Fruit fly (Drosophila melanogaster) whole organism, embryonic: ENCODE measurements around the gene CG8100.
A peak's percentile ranks its signal among the peaks of the same experiment; 100 is the strongest.

Source experiments
- CG10274 ChIP-seq: fragments of 200-800 bp; sonication (Bioruptor generic); optimal IDR thresholded peaks from 3 replicates; lab custom pipeline; 2017; ENCODE audit warnings: missing biosample characterization, mild to moderate bottlenecking, missing genetic modification characterization
- CG10321 ChIP-seq: fragments of 200-800 bp; sonication (Bioruptor generic); IDR thresholded peaks from 2 replicates; pipeline ENCODE4 v1.3.6; 2022; ENCODE audit warnings: missing biosample characterization, missing genetic modification characterization
- CG11560 ChIP-seq: fragments of 200-800 bp; sonication (Bioruptor generic); IDR thresholded peaks from 3 replicates; pipeline ENCODE4 v1.3.6; 2022; ENCODE audit warnings: missing biosample characterization, missing genetic modification characterization
- CG14667 ChIP-seq: fragments of 200-800 bp; sonication (Bioruptor generic); IDR thresholded peaks from 2 replicates; pipeline ENCODE4 v1.3.6; 2022; ENCODE audit warnings: missing biosample characterization, missing genetic modification characterization
- CG15696 ChIP-seq: fragments of 200-800 bp; sonication (Bioruptor generic); optimal IDR thresholded peaks from 2 replicates; lab custom pipeline; 2019; ENCODE audit warnings: missing biosample characterization, mild to moderate bottlenecking, missing genetic modification characterization, moderate library complexity
- CG16779 ChIP-seq: fragments of 200-800 bp; sonication (Bioruptor generic); IDR thresholded peaks from 2 replicates; pipeline ENCODE4 v1.3.6; 2022; ENCODE audit warnings: missing biosample characterization, missing genetic modification characterization
- CG17385 ChIP-seq: fragments of 200-800 bp; sonication (Bioruptor generic); optimal IDR thresholded peaks from 3 replicates; lab custom pipeline; 2018; ENCODE audit warnings: missing biosample characterization, mild to moderate bottlenecking, missing genetic modification characterization
- CG17829 ChIP-seq: fragments of 200-800 bp; optimal IDR thresholded peaks from 2 replicates; lab custom pipeline; 2019; ENCODE audit warnings: missing biosample characterization, mild to moderate bottlenecking, missing genetic modification characterization, moderate library complexity
- CG2120 ChIP-seq: fragments of 200-800 bp; sonication (Bioruptor generic); optimal IDR thresholded peaks from 3 replicates; lab custom pipeline; 2016; ENCODE audit warnings: missing biosample characterization, missing genetic modification characterization
- CG34224 ChIP-seq: fragments of 200-800 bp; sonication (Bioruptor generic); IDR thresholded peaks from 3 replicates; pipeline ENCODE4 v1.3.6; 2022; ENCODE audit warnings: missing biosample characterization, missing genetic modification characterization; ENCODE audit not compliant: partially characterized antibody
- CG3838 ChIP-seq: fragments of 200-800 bp; sonication (Bioruptor generic); optimal IDR thresholded peaks from 3 replicates; lab custom pipeline; 2016; ENCODE audit warnings: missing biosample characterization, missing genetic modification characterization
- CG4360 ChIP-seq: fragments of 200-800 bp; sonication (Bioruptor generic); IDR thresholded peaks from 2 replicates; pipeline ENCODE4 v1.3.6; 2022; ENCODE audit warnings: missing biosample characterization, missing genetic modification characterization
- CG4424 ChIP-seq: fragments of 200-800 bp; sonication (Bioruptor generic); optimal IDR thresholded peaks from 3 replicates; lab custom pipeline; 2016; ENCODE audit warnings: missing biosample characterization, missing genetic modification characterization
- CG5953 ChIP-seq: fragments of 200-800 bp; sonication (Bioruptor generic); IDR thresholded peaks from 2 replicates; pipeline ENCODE4 v1.3.6; 2022; ENCODE audit warnings: missing biosample characterization, missing genetic modification characterization
- CG7357 ChIP-seq: fragments of 200-800 bp; sonication (Bioruptor generic); IDR thresholded peaks from 3 replicates; pipeline ENCODE4 v1.3.6; 2022; ENCODE audit warnings: missing biosample characterization, missing genetic modification characterization
- CG8089 ChIP-seq: fragments of 200-800 bp; sonication (Bioruptor generic); optimal IDR thresholded peaks from 3 replicates; lab custom pipeline; 2016; ENCODE audit warnings: missing biosample characterization, missing genetic modification characterization
- CG8359 ChIP-seq: fragments of 200-800 bp; sonication (Bioruptor generic); optimal IDR thresholded peaks from 2 replicates; lab custom pipeline; 2017; ENCODE audit warnings: missing biosample characterization, mild to moderate bottlenecking, missing genetic modification characterization, borderline replicate concordance
- CG8924 ChIP-seq: fragments of 200-800 bp; optimal IDR thresholded peaks from 3 replicates; lab custom pipeline; 2019; ENCODE audit warnings: missing biosample characterization, mild to moderate bottlenecking, missing genetic modification characterization, moderate library complexity
- CHES-1-like ChIP-seq: fragments of 200-800 bp; sonication (Bioruptor generic); optimal IDR thresholded peaks from 2 replicates; lab custom pipeline; 2016; ENCODE audit warnings: missing biosample characterization, missing genetic modification characterization
- CoRest ChIP-seq: fragments of 200-800 bp; sonication (Bioruptor generic); optimal IDR thresholded peaks from 3 replicates; lab custom pipeline; 2018; ENCODE audit warnings: missing biosample characterization, mild to moderate bottlenecking, missing genetic modification characterization, moderate library complexity
- Dad ChIP-seq: fragments of 200-800 bp; sonication (Bioruptor generic); optimal IDR thresholded peaks from 3 replicates; lab custom pipeline; 2016; ENCODE audit warnings: missing biosample characterization, missing genetic modification characterization
- Dbx ChIP-seq: fragments of 200-800 bp; sonication (Bioruptor generic); IDR thresholded peaks from 3 replicates; pipeline ENCODE4 v1.3.6; 2022; ENCODE audit warnings: missing biosample characterization, missing genetic modification characterization
- Dp ChIP-seq: fragments of 200-800 bp; sonication (Bioruptor generic); optimal IDR thresholded peaks from 2 replicates; lab custom pipeline; 2018; ENCODE audit warnings: missing biosample characterization, mild to moderate bottlenecking, missing genetic modification characterization, moderate library complexity
- Gsc ChIP-seq: fragments of 200-800 bp; sonication (Bioruptor generic); IDR thresholded peaks from 2 replicates; pipeline ENCODE4 v1.3.6; 2022; ENCODE audit warnings: missing biosample characterization, missing genetic modification characterization
- Hmx ChIP-seq: fragments of 200-800 bp; sonication (Bioruptor generic); optimal IDR thresholded peaks from 2 replicates; lab custom pipeline; 2016; ENCODE audit warnings: missing biosample characterization, missing genetic modification characterization
- Hr51 ChIP-seq, 2 experiments: fragments of 200-800 bp; sonication (Bioruptor generic); optimal IDR thresholded peaks; 2 replicates in 1 of 2; 3 replicates in 1 of 2; lab custom pipeline; 2016 to 2018; ENCODE audit warnings: missing biosample characterization in 2 of 2, missing genetic modification characterization in 2 of 2, mild to moderate bottlenecking in 1 of 2, moderate library complexity in 1 of 2
- Mad ChIP-seq: fragments of 200-800 bp; sonication (Bioruptor generic); optimal IDR thresholded peaks from 2 replicates; lab custom pipeline; 2016; ENCODE audit warnings: missing biosample characterization, missing genetic modification characterization
- Med ChIP-seq: fragments of 200-800 bp; sonication (Bioruptor generic); peaks from one replicate; lab custom pipeline; 2016; ENCODE audit warnings: missing biosample characterization, missing genetic modification characterization, mild to moderate bottlenecking, inconsistent platforms, moderate library complexity
- Mrtf ChIP-seq: fragments of 200-800 bp; sonication (Bioruptor generic); IDR thresholded peaks from 3 replicates; pipeline ENCODE4 v1.3.6; 2022; ENCODE audit warnings: missing biosample characterization, missing genetic modification characterization
- Rx ChIP-seq: fragments of 200-800 bp; sonication (Bioruptor generic); IDR thresholded peaks from 2 replicates; pipeline ENCODE4 v1.3.6; 2022; ENCODE audit warnings: missing biosample characterization, missing genetic modification characterization
- az2 ChIP-seq: fragments of 200-800 bp; sonication (Bioruptor generic); optimal IDR thresholded peaks from 3 replicates; lab custom pipeline; 2016; ENCODE audit warnings: missing biosample characterization, missing genetic modification characterization
- caup ChIP-seq: fragments of 200-800 bp; sonication (Bioruptor generic); optimal IDR thresholded peaks from 3 replicates; lab custom pipeline; 2017; ENCODE audit warnings: missing biosample characterization, mild to moderate bottlenecking, missing genetic modification characterization, moderate library complexity; ENCODE audit not compliant: severe bottlenecking
- chinmo ChIP-seq: fragments of 200-800 bp; sonication (Bioruptor generic); IDR thresholded peaks from 4 replicates; pipeline ENCODE4 v1.3.6; 2022; ENCODE audit warnings: missing biosample characterization, missing genetic modification characterization; ENCODE audit not compliant: partially characterized antibody
- crp ChIP-seq, 2 experiments: fragments of 200-800 bp; sonication (Bioruptor generic); optimal IDR thresholded peaks; 2 replicates in 1 of 2; 3 replicates in 1 of 2; lab custom pipeline; 2017; ENCODE audit warnings: missing biosample characterization in 2 of 2, missing genetic modification characterization in 2 of 2, mild to moderate bottlenecking in 1 of 2, moderate library complexity in 1 of 2
- dmrt99B ChIP-seq: fragments of 200-800 bp; sonication (Bioruptor generic); optimal IDR thresholded peaks from 2 replicates; lab custom pipeline; 2018; ENCODE audit warnings: missing biosample characterization, mild to moderate bottlenecking, missing genetic modification characterization, moderate library complexity
- fd64A ChIP-seq: fragments of 200-800 bp; sonication (Bioruptor generic); optimal IDR thresholded peaks from 3 replicates; lab custom pipeline; 2018; ENCODE audit warnings: missing biosample characterization, mild to moderate bottlenecking, missing genetic modification characterization
- ftz-f1 ChIP-seq: fragments of 200-800 bp; sonication (Bioruptor generic); optimal IDR thresholded peaks from 2 replicates; lab custom pipeline; 2016; ENCODE audit warnings: missing biosample characterization, missing genetic modification characterization
- hb ChIP-seq: fragments of 200-800 bp; sonication (Bioruptor generic); IDR thresholded peaks from 3 replicates; pipeline ENCODE4 v1.3.6; 2022; ENCODE audit warnings: missing biosample characterization, missing genetic modification characterization; ENCODE audit not compliant: partially characterized antibody
- her ChIP-seq: fragments of 200-800 bp; sonication (Bioruptor generic); optimal IDR thresholded peaks from 2 replicates; lab custom pipeline; 2016; ENCODE audit warnings: missing biosample characterization, missing genetic modification characterization
- insv ChIP-seq, 2 experiments: fragments of 200-800 bp; sonication (Bioruptor generic); optimal IDR thresholded peaks; 3 replicates each; lab custom pipeline; 2016 to 2018; ENCODE audit warnings: missing biosample characterization in 2 of 2, missing genetic modification characterization in 2 of 2
- inv ChIP-seq: fragments of 200-800 bp; sonication (Bioruptor generic); IDR thresholded peaks from 2 replicates; pipeline ENCODE4 v1.3.6; 2022; ENCODE audit warnings: missing biosample characterization, missing genetic modification characterization; ENCODE audit not compliant: partially characterized antibody
- jumu ChIP-seq: fragments of 200-800 bp; sonication (Bioruptor generic); optimal IDR thresholded peaks from 3 replicates; lab custom pipeline; 2016; ENCODE audit warnings: missing biosample characterization, missing genetic modification characterization
- knrl ChIP-seq: fragments of 200-800 bp; sonication (Bioruptor generic); IDR thresholded peaks from 3 replicates; pipeline ENCODE4 v1.3.6; 2022; ENCODE audit warnings: missing biosample characterization, missing genetic modification characterization; ENCODE audit not compliant: partially characterized antibody
- nau ChIP-seq: fragments of 200-800 bp; sonication (Bioruptor generic); optimal IDR thresholded peaks from 3 replicates; lab custom pipeline; 2017; ENCODE audit warnings: missing biosample characterization, mild to moderate bottlenecking, missing genetic modification characterization, missing genetic modification reagents
- nom ChIP-seq: fragments of 200-800 bp; sonication (Bioruptor generic); optimal IDR thresholded peaks from 2 replicates; lab custom pipeline; 2017; ENCODE audit warnings: missing biosample characterization, missing genetic modification characterization, mild to moderate bottlenecking, moderate library complexity, missing genetic modification reagents
- ranshi ChIP-seq: fragments of 200-800 bp; sonication (Bioruptor generic); IDR thresholded peaks from 2 replicates; pipeline ENCODE4 v1.3.6; 2022; ENCODE audit warnings: missing biosample characterization, missing genetic modification characterization
- sens ChIP-seq: fragments of 200-800 bp; sonication (Bioruptor generic); peaks from one replicate; lab custom pipeline; 2016; ENCODE audit warnings: missing biosample characterization, missing genetic modification characterization
- stwl ChIP-seq: fragments of 200-800 bp; sonication (Bioruptor generic); optimal IDR thresholded peaks from 3 replicates; lab custom pipeline; 2018; ENCODE audit warnings: missing biosample characterization, mild to moderate bottlenecking, missing genetic modification characterization, moderate library complexity
- ttk ChIP-seq: fragments of 200-800 bp; sonication (Bioruptor generic); IDR thresholded peaks from 2 replicates; pipeline ENCODE4 v2.1.2; 2022; ENCODE audit warnings: missing biosample characterization, missing genetic modification characterization
- tup ChIP-seq: fragments of 200-800 bp; sonication (Bioruptor generic); optimal IDR thresholded peaks from 2 replicates; lab custom pipeline; 2016; ENCODE audit warnings: missing biosample characterization, mild to moderate bottlenecking, missing genetic modification characterization, moderate library complexity
- vnd ChIP-seq: fragments of 200-800 bp; sonication (Bioruptor generic); IDR thresholded peaks from 3 replicates; pipeline ENCODE4 v1.3.6; 2022; ENCODE audit warnings: missing biosample characterization, missing genetic modification characterization; ENCODE audit not compliant: partially characterized antibody

CG8100 gene

DNA sequence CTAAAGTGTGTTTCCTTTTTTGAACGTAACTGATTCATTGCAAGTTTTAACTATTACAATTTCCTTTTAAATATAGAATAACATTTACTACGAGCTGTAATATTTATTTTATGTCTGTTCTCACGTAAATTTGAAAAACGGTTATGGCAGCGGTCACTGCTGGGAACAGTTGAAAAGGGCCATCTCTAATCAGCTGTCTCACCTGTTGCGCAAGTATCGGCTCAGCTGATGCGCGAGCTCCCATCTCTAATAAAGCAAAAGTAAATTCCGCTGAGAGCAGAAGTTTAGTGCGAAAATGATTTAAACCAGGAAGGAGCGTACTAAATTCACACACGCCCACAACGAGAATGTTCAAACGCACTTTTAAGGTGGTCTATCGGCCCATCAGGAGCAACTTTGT is 11.8 kb upstream of the CG8100 start, which contains the start of gene Pex1 (continued):
- TF ChIP-seq CG16779 (GFP tag; lab: Robert Waterston, UW) (no peak), Dp (GFP tag; lab: Kevin White, UChicago) (peak; percentile 61), CG4360 (GFP tag; lab: Robert Waterston, UW) (no peak), CG7357 (GFP tag; lab: Robert Waterston, UW) (no peak), CoRest (tag; lab: Kevin White, UChicago) (no peak), hb (GFP tag; lab: Robert Waterston, UW) (no peak; the same call in 2 of the 3 replicates), CG14667 (no peak), CHES-1-like (GFP tag; lab: Kevin White, UChicago) (no peak), Mad (no peak), fd64A (no peak), ttk (GFP tag; lab: Robert Waterston, UW) (no peak), nom (GFP tag; lab: Kevin White, UChicago) (no peak), caup (GFP tag; lab: Kevin White, UChicago) (no peak), CG8359 (GFP tag; lab: Kevin White, UChicago) (no peak), tup (GFP tag; lab: Kevin White, UChicago) (no peak), Hr51 (GFP tag; optimal IDR thresholded peaks at IDR 0.05; lab: Kevin White, UChicago) (peak in 1 of 2 experiments; percentile 8), chinmo (no peak; the same call in 3 of the 4 replicates), nau (no peak), az2 (no peak), CG4424 (GFP tag; lab: Kevin White, UChicago) (no peak), CG8089 (GFP tag; lab: Kevin White, UChicago) (no peak), CG11560 (tag; lab: Robert Waterston, UW) (no peak), inv (peak; percentile 66), Dbx (GFP tag; lab: Robert Waterston, UW) (peak; percentile 58; the same call in 2 of the 3 replicates), CG3838 (GFP tag; lab: Kevin White, UChicago) (no peak), Mrtf (GFP tag; lab: Robert Waterston, UW) (no peak), Med (GFP tag; lab: Kevin White, UChicago) (peak; percentile 89), CG17829 (tag; lab: Kevin White, UChicago) (peak; percentile 39), sens (peak; percentile 67), CG10274 (GFP tag; lab: Kevin White, UChicago) (no peak), knrl (GFP tag; lab: Robert Waterston, UW) (peak; percentile 78), Hmx (GFP tag; lab: Kevin White, UChicago) (no peak), Rx (no peak), dmrt99B (tag; lab: Kevin White, UChicago) (no peak), CG2120 (GFP tag; lab: Kevin White, UChicago) (no peak), ftz-f1 (no peak), Gsc (GFP tag; lab: Robert Waterston, UW) (no peak), jumu (GFP tag; lab: Kevin White, UChicago) (no peak), her (GFP tag; lab: Kevin White, UChicago) (no peak), CG34224 (GFP tag; lab: Robert Waterston, UW) (peak; percentile 94), crp (GFP tag; optimal IDR thresholded peaks at IDR 0.05; lab: Kevin White, UChicago) (peak; percentile 98 to 99), CG5953 (GFP tag; lab: Robert Waterston, UW) (no peak), CG8924 (tag; lab: Kevin White, UChicago) (no peak), CG17385 (no peak), CG10321 (GFP tag; lab: Robert Waterston, UW) (no peak), insv (GFP tag; optimal IDR thresholded peaks at IDR 0.05; lab: Kevin White, UChicago) (peak in 1 of 2 experiments; percentile 43), ranshi (GFP tag; lab: Robert Waterston, UW) (no peak), vnd (GFP tag; lab: Robert Waterston, UW) (peak; percentile 71), stwl (tag; lab: Kevin White, UChicago) (peak; percentile 72), Dad (GFP tag; lab: Kevin White, UChicago) (no peak), CG15696 (tag; lab: Kevin White, UChicago) (no peak)
